Fruit fly (Drosophila melanogaster) whole organism, prepupa: Measurements from ENCODE around the gene CG13679.
A peak's percentile ranks its signal among the peaks of the same experiment; 100 is the strongest.

Experiments
- Blimp-1 ChIP-seq: fragments of 200-800 bp; sonication (Bioruptor generic); optimal IDR thresholded peaks from 3 replicates; lab custom pipeline; 2017; ENCODE audit warnings: missing biosample characterization, missing genetic modification characterization, mild to moderate bottlenecking, moderate library complexity, missing genetic modification reagents
- CG10631 ChIP-seq: fragments of 200-800 bp; sonication (Bioruptor generic); optimal IDR thresholded peaks from 2 replicates; lab custom pipeline; 2016; ENCODE audit warnings: missing biosample characterization, missing genetic modification characterization
- CG10669 ChIP-seq: fragments of 200-800 bp; sonication (Bioruptor generic); optimal IDR thresholded peaks from 3 replicates; lab custom pipeline; 2018; ENCODE audit warnings: missing biosample characterization, mild to moderate bottlenecking, missing genetic modification characterization, moderate library complexity
- CG11294 ChIP-seq: fragments of 200-800 bp; sonication (Bioruptor generic); IDR thresholded peaks from 2 replicates; pipeline ENCODE4 v1.3.6; 2022; ENCODE audit warnings: missing biosample characterization, missing genetic modification characterization
- CG11762 ChIP-seq: fragments of 200-800 bp; sonication (Bioruptor generic); optimal IDR thresholded peaks from 3 replicates; lab custom pipeline; 2016; ENCODE audit warnings: missing biosample characterization, missing genetic modification characterization; ENCODE audit not compliant: insufficient read depth
- CG11902 ChIP-seq: fragments of 200-800 bp; sonication (Bioruptor generic); optimal IDR thresholded peaks from 3 replicates; lab custom pipeline; 2016; ENCODE audit warnings: missing biosample characterization, missing genetic modification characterization
- CG15336 ChIP-seq: fragments of 200-800 bp; sonication (Bioruptor generic); IDR thresholded peaks from 2 replicates; pipeline ENCODE4 v1.3.6; 2022; ENCODE audit warnings: missing biosample characterization, missing genetic modification characterization
- CG1621 ChIP-seq: fragments of 200-800 bp; sonication (Bioruptor generic); optimal IDR thresholded peaks from 3 replicates; lab custom pipeline; 2018; ENCODE audit warnings: missing biosample characterization, mild to moderate bottlenecking, missing genetic modification characterization
- CG16779 ChIP-seq: fragments of 200-800 bp; sonication (Bioruptor generic); optimal IDR thresholded peaks from 3 replicates; lab custom pipeline; 2017; ENCODE audit warnings: missing biosample characterization, mild to moderate bottlenecking, missing genetic modification characterization
- CG31627 ChIP-seq: fragments of 200-800 bp; sonication (Bioruptor generic); optimal IDR thresholded peaks from 3 replicates; lab custom pipeline; 2016; ENCODE audit warnings: missing biosample characterization, missing genetic modification characterization
- CG34406 ChIP-seq: fragments of 200-800 bp; sonication (Bioruptor generic); optimal IDR thresholded peaks from 3 replicates; lab custom pipeline; 2016; ENCODE audit warnings: missing biosample characterization, missing genetic modification characterization
- CG3919 ChIP-seq: fragments of 200-800 bp; sonication (Bioruptor generic); optimal IDR thresholded peaks from 3 replicates; lab custom pipeline; 2016; ENCODE audit warnings: missing biosample characterization, missing genetic modification characterization
- CG4318 ChIP-seq: fragments of 200-800 bp; sonication (Bioruptor generic); optimal IDR thresholded peaks from 3 replicates; lab custom pipeline; 2017; ENCODE audit warnings: missing biosample characterization, mild to moderate bottlenecking, missing genetic modification characterization
- CG6276 ChIP-seq: fragments of 200-800 bp; sonication (Bioruptor generic); optimal IDR thresholded peaks from 2 replicates; lab custom pipeline; 2017; ENCODE audit warnings: missing biosample characterization, mild to moderate bottlenecking, missing genetic modification characterization
- CG6792 ChIP-seq: fragments of 200-800 bp; sonication (Bioruptor generic); optimal IDR thresholded peaks from 3 replicates; lab custom pipeline; 2016; ENCODE audit warnings: missing biosample characterization, missing genetic modification characterization
- CG6808 ChIP-seq: fragments of 200-800 bp; sonication (Bioruptor generic); optimal IDR thresholded peaks from 3 replicates; lab custom pipeline; 2017; ENCODE audit warnings: missing biosample characterization, missing genetic modification characterization, mild to moderate bottlenecking, moderate library complexity, missing genetic modification reagents
- CG6854 ChIP-seq: fragments of 200-800 bp; sonication (Bioruptor generic); optimal IDR thresholded peaks from 2 replicates; lab custom pipeline; 2017; ENCODE audit warnings: missing biosample characterization, mild to moderate bottlenecking, missing genetic modification characterization
- CG7368 ChIP-seq: fragments of 200-800 bp; sonication (Bioruptor generic); optimal IDR thresholded peaks from 3 replicates; lab custom pipeline; 2016; ENCODE audit warnings: missing biosample characterization, missing genetic modification characterization
- CG8632 ChIP-seq: fragments of 200-800 bp; sonication (Bioruptor generic); optimal IDR thresholded peaks from 3 replicates; lab custom pipeline; 2016; ENCODE audit warnings: missing biosample characterization, missing genetic modification characterization
- CG9139 ChIP-seq: fragments of 200-800 bp; sonication (Bioruptor generic); optimal IDR thresholded peaks from 3 replicates; lab custom pipeline; 2017; ENCODE audit warnings: missing biosample characterization, mild to moderate bottlenecking, missing genetic modification characterization
- Eip78C ChIP-seq: fragments of 200-800 bp; sonication (Bioruptor generic); peaks from one replicate; lab custom pipeline; 2016; ENCODE audit warnings: missing biosample characterization, missing genetic modification characterization
- Eip93F ChIP-seq: fragments of 200-800 bp; sonication (Bioruptor generic); optimal IDR thresholded peaks from 2 replicates; lab custom pipeline; 2016; ENCODE audit warnings: missing biosample characterization, mild to moderate bottlenecking, missing genetic modification characterization
- Ets21C ChIP-seq: fragments of 200-800 bp; sonication (Bioruptor generic); optimal IDR thresholded peaks from 3 replicates; lab custom pipeline; 2016; ENCODE audit warnings: missing biosample characterization, missing genetic modification characterization
- Hr38 ChIP-seq: sonication (Bioruptor generic); optimal IDR thresholded peaks from 2 replicates; lab custom pipeline; 2016; ENCODE audit warnings: missing biosample characterization, missing genetic modification characterization
- Hr4 ChIP-seq: fragments of 200-800 bp; sonication (Bioruptor generic); optimal IDR thresholded peaks from 3 replicates; lab custom pipeline; 2016; ENCODE audit warnings: missing biosample characterization, missing genetic modification characterization
- Lpt ChIP-seq: fragments of 200-800 bp; sonication (Bioruptor generic); optimal IDR thresholded peaks from 3 replicates; lab custom pipeline; 2016; ENCODE audit warnings: missing biosample characterization, missing genetic modification characterization
- Smox ChIP-seq: fragments of 200-800 bp; sonication (Bioruptor generic); optimal IDR thresholded peaks from 3 replicates; lab custom pipeline; 2016; ENCODE audit warnings: missing biosample characterization, missing genetic modification characterization
- Sox102F ChIP-seq: fragments of 200-800 bp; sonication (Bioruptor generic); optimal IDR thresholded peaks from 2 replicates; lab custom pipeline; 2016; ENCODE audit warnings: missing biosample characterization, mild to moderate bottlenecking, missing genetic modification characterization
- Sox15 ChIP-seq: fragments of 200-800 bp; sonication (Bioruptor generic); optimal IDR thresholded peaks from 3 replicates; lab custom pipeline; 2016; ENCODE audit warnings: missing biosample characterization, missing genetic modification characterization
- achi ChIP-seq: fragments of 200-800 bp; sonication (Bioruptor generic); optimal IDR thresholded peaks from 3 replicates; lab custom pipeline; 2016; ENCODE audit warnings: missing biosample characterization, missing genetic modification characterization
- acj6 ChIP-seq: fragments of 200-800 bp; sonication (Bioruptor generic); optimal IDR thresholded peaks from 3 replicates; lab custom pipeline; 2016; ENCODE audit warnings: missing biosample characterization, missing genetic modification characterization
- esn ChIP-seq: fragments of 200-800 bp; sonication (Bioruptor generic); optimal IDR thresholded peaks from 2 replicates; lab custom pipeline; 2016; ENCODE audit warnings: missing biosample characterization, mild to moderate bottlenecking, missing genetic modification characterization, moderate library complexity
- fkh ChIP-seq: fragments of 200-800 bp; sonication (Bioruptor generic); optimal IDR thresholded peaks from 3 replicates; lab custom pipeline; 2017; ENCODE audit warnings: missing biosample characterization, mild to moderate bottlenecking, missing genetic modification characterization, moderate library complexity
- net ChIP-seq: fragments of 200-800 bp; sonication (Bioruptor generic); optimal IDR thresholded peaks from 3 replicates; lab custom pipeline; 2016; ENCODE audit warnings: missing biosample characterization, missing genetic modification characterization
- pdm3 ChIP-seq: fragments of 200-800 bp; sonication (Bioruptor generic); optimal IDR thresholded peaks from 3 replicates; lab custom pipeline; 2016; ENCODE audit warnings: missing biosample characterization, missing genetic modification characterization
- spab ChIP-seq: fragments of 200-800 bp; sonication (Bioruptor generic); optimal IDR thresholded peaks from 2 replicates; lab custom pipeline; 2017; ENCODE audit warnings: missing biosample characterization, mild to moderate bottlenecking, missing genetic modification characterization, missing genetic modification reagents
- ss ChIP-seq, 2 experiments: fragments of 200-800 bp; sonication (Bioruptor generic); optimal IDR thresholded peaks; 2 replicates in 1 of 2; 3 replicates in 1 of 2; lab custom pipeline; 2017 to 2018; ENCODE audit warnings: mild to moderate bottlenecking in 2 of 2, missing biosample characterization in 2 of 2, missing genetic modification characterization in 2 of 2, moderate library complexity in 1 of 2
- topi ChIP-seq: fragments of 200-800 bp; sonication (Bioruptor generic); optimal IDR thresholded peaks from 3 replicates; lab custom pipeline; 2016; ENCODE audit warnings: missing biosample characterization, missing genetic modification characterization

The CG13679 gene

DNA sequence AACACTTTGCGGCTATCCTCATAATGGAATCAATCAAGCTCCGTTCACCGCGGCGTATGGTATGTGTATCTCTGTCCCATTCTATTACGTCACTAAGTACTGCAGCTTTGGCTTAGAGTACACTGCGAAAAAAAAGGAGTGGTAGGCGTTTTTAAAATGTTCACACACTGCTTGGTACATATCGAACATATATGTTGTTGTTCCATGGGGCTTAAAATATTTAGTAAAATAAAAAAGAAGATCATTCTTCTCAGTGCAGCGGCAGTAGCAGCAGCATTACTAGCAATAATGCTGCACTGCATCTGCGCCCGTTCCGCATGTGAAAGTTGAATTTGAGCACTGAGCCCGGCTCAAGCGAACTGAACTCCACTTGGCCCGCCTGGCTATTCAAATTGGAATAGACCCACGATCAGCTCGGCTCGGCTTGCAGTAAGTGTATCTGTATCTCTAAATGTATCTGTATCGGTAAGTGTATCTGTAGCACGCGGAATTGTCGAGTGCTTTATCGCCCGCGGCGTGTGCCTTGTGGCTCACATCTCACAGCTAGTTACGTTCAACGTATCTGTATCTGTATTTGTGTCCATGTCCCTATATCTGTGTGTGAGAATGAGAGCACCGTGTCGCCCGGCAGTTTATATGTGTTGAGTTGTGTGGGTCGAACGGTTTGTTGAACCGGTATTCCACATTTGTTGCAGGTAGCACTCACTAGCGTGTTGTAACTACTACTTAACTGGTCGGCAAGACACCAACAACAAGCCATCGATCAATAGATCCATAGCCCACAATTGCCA is 49.2 kb upstream of the CG13679 start (continued):
- TF ChIP-seq CG15336 (peak; percentile 97), esn (peak; percentile 46), Sox102F (GFP tag; lab: Kevin White, UChicago) (peak; percentile 47), CG10631 (GFP tag; lab: Kevin White, UChicago) (peak; percentile 80), CG6276 (GFP tag; lab: Kevin White, UChicago) (peak; percentile 95), Lpt (GFP tag; lab: Kevin White, UChicago) (peak; percentile 91), CG11762 (peak; percentile 76), acj6 (GFP tag; lab: Kevin White, UChicago) (peak; percentile 81), CG1621 (tag; lab: Kevin White, UChicago) (no peak), CG34406 (peak; percentile 68), CG8632 (peak; percentile 63), Eip78C (GFP tag; lab: Kevin White, UChicago) (peak; percentile 96), CG16779 (peak; percentile 54), CG7368 (GFP tag; lab: Kevin White, UChicago) (peak; percentile 72), pdm3 (GFP tag; lab: Kevin White, UChicago) (peak; percentile 88), Eip93F (GFP tag; lab: Kevin White, UChicago) (no peak), Sox15 (GFP tag; lab: Kevin White, UChicago) (peak; percentile 56)

DNA sequence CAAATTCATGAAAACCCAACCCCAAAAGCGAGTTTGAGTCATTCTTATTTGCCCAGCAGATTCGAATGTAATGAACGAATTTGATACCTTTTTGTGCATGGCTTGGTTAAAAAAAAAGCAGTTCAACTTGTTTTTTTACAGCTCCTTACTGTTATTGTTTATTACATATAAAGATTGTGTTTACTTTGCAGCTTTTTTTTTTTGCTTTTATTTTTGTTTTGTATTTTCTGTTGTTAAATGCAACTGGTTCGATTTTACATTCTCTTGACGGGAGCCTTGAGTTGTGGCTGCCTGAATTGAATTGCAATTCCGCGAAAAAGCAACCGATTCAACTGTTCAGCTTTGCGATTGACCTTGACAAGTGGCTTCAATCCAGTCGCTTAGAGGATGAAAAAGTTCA is 48.0 kb upstream of the CG13679 start:
- peak; percentile 10 for TF ChIP-seq CG8632
- TF ChIP-seq CG11902 (GFP tag; lab: Kevin White, UChicago): no peak
- peak; percentile 9 for TF ChIP-seq CG10669
- peak; percentile 18 for TF ChIP-seq Eip78C (GFP tag; lab: Kevin White, UChicago)
- no peak for TF ChIP-seq CG11294 (GFP tag; lab: Robert Waterston, UW)
- no peak for TF ChIP-seq pdm3 (GFP tag; lab: Kevin White, UChicago)
- no peak for TF ChIP-seq Sox102F (GFP tag; lab: Kevin White, UChicago)
- no peak for TF ChIP-seq CG3919
- TF ChIP-seq Hr4 (GFP tag; lab: Kevin White, UChicago): no peak
- no peak for TF ChIP-seq Smox (GFP tag; lab: Kevin White, UChicago)
- no peak for TF ChIP-seq CG6792 (GFP tag; lab: Kevin White, UChicago)
- no peak for TF ChIP-seq CG11762
- TF ChIP-seq Hr38 (GFP tag; lab: Kevin White, UChicago): no peak
- no peak for TF ChIP-seq Blimp-1 (GFP tag; lab: Kevin White, UChicago)
- TF ChIP-seq CG4318 (GFP tag; lab: Kevin White, UChicago): no peak
- TF ChIP-seq net (GFP tag; lab: Kevin White, UChicago): no peak
- TF ChIP-seq fkh: no peak
- TF ChIP-seq spab: peak; percentile 18
- TF ChIP-seq Ets21C (GFP tag; lab: Kevin White, UChicago): no peak
- no peak for TF ChIP-seq acj6 (GFP tag; lab: Kevin White, UChicago)
- TF ChIP-seq CG16779: no peak
- TF ChIP-seq CG31627: no peak
- no peak for TF ChIP-seq Sox15 (GFP tag; lab: Kevin White, UChicago)
- no peak for TF ChIP-seq CG6276 (GFP tag; lab: Kevin White, UChicago)
- no peak for TF ChIP-seq CG1621 (tag; lab: Kevin White, UChicago)
- TF ChIP-seq CG6854: no peak
- TF ChIP-seq topi (GFP tag; lab: Kevin White, UChicago): no peak
- peak; percentile 41 for TF ChIP-seq CG6808 (GFP tag; lab: Kevin White, UChicago)
- TF ChIP-seq ss (GFP tag; optimal IDR thresholded peaks at IDR 0.05; lab: Kevin White, UChicago): peak in 1 of 2 experiments; percentile 36
- no peak for TF ChIP-seq achi (GFP tag; lab: Kevin White, UChicago)
- TF ChIP-seq CG15336: peak; percentile 37; the same call in 1 of the 2 replicates
- TF ChIP-seq CG9139: peak; percentile 36
- no peak for TF ChIP-seq CG7368 (GFP tag; lab: Kevin White, UChicago)
